Worm (Caenorhabditis elegans) whole organism, L4 larva: ENCODE data around the gene W02G9.3.

Experiments
- F26F4.8 ChIP-seq: fragments of 200-800 bp; sonication (Bioruptor generic); conservative IDR thresholded peaks from 2 replicates; pipeline ENCODE4 v1.3.6; 2022; ENCODE audit warnings: missing genetic modification characterization, missing compliant biosample characterization
- ZK546.5 ChIP-seq, 2 experiments: sonication (generic microtip); optimal IDR thresholded peaks; 2 replicates each; lab custom pipeline; 2017; ENCODE audit warnings: missing biosample characterization in 2 of 2, missing genetic modification characterization in 2 of 2
- aly-2 ChIP-seq: sonication (generic microtip); optimal IDR thresholded peaks from 2 replicates; lab custom pipeline; 2018; ENCODE audit warnings: missing biosample characterization, missing genetic modification characterization
- arid-1 ChIP-seq: fragments of 200-800 bp; sonication (Bioruptor generic); conservative IDR thresholded peaks from 2 replicates; pipeline ENCODE4 v1.3.6; 2022; ENCODE audit warnings: missing genetic modification reagents, missing genetic modification characterization, missing compliant biosample characterization
- ceh-20 ChIP-seq: fragments of 200-800 bp; sonication (Bioruptor generic); IDR thresholded peaks from 2 replicates; pipeline ENCODE4 v1.3.6; 2022; ENCODE audit warnings: missing genetic modification reagents, missing genetic modification characterization, missing compliant biosample characterization
- ceh-82 ChIP-seq: sonication (generic microtip); optimal IDR thresholded peaks from 2 replicates; lab custom pipeline; 2017; ENCODE audit warnings: missing biosample characterization, missing genetic modification characterization
- ces-1 ChIP-seq: fragments of 150-350 bp; sonication (generic microtip); optimal IDR thresholded peaks from 4 replicates; lab custom pipeline; 2014; ENCODE audit warnings: missing biosample characterization, missing genetic modification reagents, missing genetic modification characterization
- daf-8 ChIP-seq: fragments of 200-800 bp; sonication (Bioruptor generic); IDR thresholded peaks from 2 replicates; pipeline ENCODE4 v1.3.6; 2022; ENCODE audit warnings: missing genetic modification characterization, missing compliant biosample characterization
- dpl-1 ChIP-seq: fragments of 150-350 bp; optimal IDR thresholded peaks from 2 replicates; lab custom pipeline; 2014; ENCODE audit warnings: missing biosample characterization, missing genetic modification reagents, missing genetic modification characterization
- duxl-1 ChIP-seq: sonication (generic microtip); optimal IDR thresholded peaks from 2 replicates; lab custom pipeline; 2016; ENCODE audit warnings: mild to moderate bottlenecking, missing genetic modification characterization, moderate library complexity, missing compliant biosample characterization; ENCODE audit not compliant: poor library complexity
- dve-1 ChIP-seq: sonication (generic microtip); optimal IDR thresholded peaks from 2 replicates; lab custom pipeline; 2017; ENCODE audit warnings: antibody characterized with exemption, mild to moderate bottlenecking, missing genetic modification characterization, missing compliant biosample characterization; ENCODE audit not compliant: insufficient read depth
- egl-27 ChIP-seq: sonication (generic microtip); optimal IDR thresholded peaks from 3 replicates; lab custom pipeline; 2017; ENCODE audit warnings: missing biosample characterization, missing genetic modification reagents, missing genetic modification characterization
- egl-43 ChIP-seq: fragments of 200-800 bp; sonication (Bioruptor generic); IDR thresholded peaks from 2 replicates; pipeline ENCODE4 v1.3.6; 2022; ENCODE audit warnings: missing genetic modification reagents, missing genetic modification characterization, missing compliant biosample characterization
- fkh-10 ChIP-seq: fragments of 150-350 bp; optimal IDR thresholded peaks from 2 replicates; lab custom pipeline; 2014; ENCODE audit warnings: missing biosample characterization, missing genetic modification reagents, missing genetic modification characterization
- hif-1 ChIP-seq, 2 experiments: sonication (generic microtip); optimal IDR thresholded peaks; 2 replicates each; lab custom pipeline; 2016 to 2017; ENCODE audit warnings: missing compliant biosample characterization in 2 of 2, missing genetic modification characterization in 2 of 2, missing genetic modification reagents in 2 of 2, missing genotype in 2 of 2, mild to moderate bottlenecking in 1 of 2
- hlh-30 ChIP-seq: sonication (generic microtip); optimal IDR thresholded peaks from 2 replicates; lab custom pipeline; 2017; ENCODE audit warnings: antibody characterized with exemption, mild to moderate bottlenecking, missing genetic modification characterization, missing compliant biosample characterization; ENCODE audit not compliant: insufficient read depth
- jun-1 ChIP-seq: fragments of 150-350 bp; optimal IDR thresholded peaks from 2 replicates; lab custom pipeline; 2014; ENCODE audit warnings: missing biosample characterization, missing genetic modification reagents, missing genetic modification characterization
- lin-39 ChIP-seq: fragments of 150-350 bp; optimal IDR thresholded peaks from 2 replicates; lab custom pipeline; 2014; ENCODE audit warnings: missing biosample characterization, missing genetic modification reagents, missing genetic modification characterization
- lir-3 ChIP-seq: sonication (generic microtip); optimal IDR thresholded peaks from 2 replicates; lab custom pipeline; 2016; ENCODE audit warnings: mild to moderate bottlenecking, missing genetic modification characterization, missing compliant biosample characterization
- madf-5 ChIP-seq, 2 experiments: fragments of 200-800 bp; sonication (Bioruptor generic); IDR thresholded peaks; 2 replicates each; pipeline ENCODE4 v1.3.6; 2022; ENCODE audit warnings: missing compliant biosample characterization in 2 of 2, missing genetic modification characterization in 2 of 2
- madf-9 ChIP-seq: fragments of 200-800 bp; sonication (Bioruptor generic); conservative IDR thresholded peaks from 2 replicates; pipeline ENCODE4 v1.3.6; 2022; ENCODE audit warnings: missing genetic modification reagents, missing genetic modification characterization, missing compliant biosample characterization
- mxl-2 ChIP-seq: fragments of 200-800 bp; sonication (Bioruptor generic); conservative IDR thresholded peaks from 2 replicates; pipeline ENCODE4 v1.3.6; 2022; ENCODE audit warnings: missing genetic modification reagents, missing genetic modification characterization, missing compliant biosample characterization
- nhr-10 ChIP-seq: fragments of 150-350 bp; optimal IDR thresholded peaks from 2 replicates; lab custom pipeline; 2014; ENCODE audit warnings: missing biosample characterization, missing genetic modification characterization
- nhr-11 ChIP-seq: fragments of 150-350 bp; optimal IDR thresholded peaks from 2 replicates; lab custom pipeline; 2014; ENCODE audit warnings: missing biosample characterization, missing genetic modification characterization
- nhr-111 ChIP-seq: fragments of 200-800 bp; sonication (Bioruptor generic); optimal IDR thresholded peaks from 2 replicates; lab custom pipeline; 2018; ENCODE audit warnings: mild to moderate bottlenecking, missing genetic modification characterization, missing compliant biosample characterization
- nhr-237 ChIP-seq: sonication (generic microtip); optimal IDR thresholded peaks from 2 replicates; lab custom pipeline; 2017; ENCODE audit warnings: missing biosample characterization, missing genetic modification characterization
- nhr-48 ChIP-seq: sonication (generic microtip); optimal IDR thresholded peaks from 2 replicates; lab custom pipeline; 2016; ENCODE audit warnings: mild to moderate bottlenecking, missing genetic modification characterization, missing compliant biosample characterization
- nhr-6 ChIP-seq: fragments of 150-350 bp; optimal IDR thresholded peaks from 2 replicates; lab custom pipeline; 2014; ENCODE audit warnings: missing biosample characterization, missing genetic modification characterization
- nhr-76 ChIP-seq: fragments of 150-350 bp; optimal IDR thresholded peaks from 2 replicates; lab custom pipeline; 2014; ENCODE audit warnings: missing biosample characterization, missing genetic modification characterization
- set-16 ChIP-seq: fragments of 200-800 bp; sonication (Bioruptor generic); IDR thresholded peaks from 2 replicates; pipeline ENCODE4 v1.3.6; 2022; ENCODE audit warnings: missing genetic modification reagents, missing genetic modification characterization, missing compliant biosample characterization
- skn-1 ChIP-seq: fragments of 150-350 bp; optimal IDR thresholded peaks from 2 replicates; lab custom pipeline; 2014; ENCODE audit warnings: missing biosample characterization, missing genetic modification characterization
- snpc-4 ChIP-seq: fragments of 150-350 bp; optimal IDR thresholded peaks from 2 replicates; lab custom pipeline; 2014; ENCODE audit warnings: missing biosample characterization, missing genetic modification characterization
- spr-1 ChIP-seq: sonication (generic microtip); optimal IDR thresholded peaks from 2 replicates; lab custom pipeline; 2016; ENCODE audit warnings: mild to moderate bottlenecking, missing genetic modification characterization, missing compliant biosample characterization
- unc-130 ChIP-seq: sonication (generic microtip); optimal IDR thresholded peaks from 2 replicates; lab custom pipeline; 2016; ENCODE audit warnings: missing genetic modification reagents, missing genetic modification characterization, missing compliant biosample characterization
- zag-1 ChIP-seq: fragments of 150-350 bp; optimal IDR thresholded peaks from 2 replicates; lab custom pipeline; 2014; ENCODE audit warnings: missing biosample characterization, missing genetic modification characterization
- zfp-3 ChIP-seq: fragments of 200-800 bp; sonication (Bioruptor generic); conservative IDR thresholded peaks from 2 replicates; pipeline ENCODE4 v1.3.6; 2022; ENCODE audit warnings: missing genetic modification reagents, missing genetic modification characterization, missing compliant biosample characterization

The W02G9.3 gene

ce11 chrV:2713532-2713931 is 40.7 kb downstream of the W02G9.3 start, which contains the start of gene srt-28:
TSS of gene srt-28 (minus strand) at chrV:2713632.
- TF ChIP-seq unc-130 (GFP tag; lab: Kevin White, UChicago) (no peak), dve-1 (tag; lab: Kevin White, UChicago) (no peak), skn-1 (no peak), lin-39 (no peak), madf-9 (no peak), hlh-30 (tag; lab: Kevin White, UChicago) (no peak), nhr-6 (tag; lab: Kevin White, UChicago) (no peak), zfp-3 (GFP tag; lab: Robert Waterston, UW) (no peak), fkh-10 (GFP tag; lab: Kevin White, UChicago) (no peak), egl-43 (GFP tag; lab: Robert Waterston, UW) (no peak), ZK546.5 (tag; optimal IDR thresholded peaks at IDR 0.05; lab: Kevin White, UChicago) (no peak), jun-1 (tag; lab: Kevin White, UChicago) (no peak), nhr-48 (tag; lab: Kevin White, UChicago) (no peak), spr-1 (no peak), nhr-10 (tag; lab: Kevin White, UChicago) (no peak), duxl-1 (tag; lab: Kevin White, UChicago) (no peak)

ce11 chrV:2716933-2717332 is 44.1 kb downstream of the W02G9.3 start:
- TF ChIP-seq nhr-11 (tag; lab: Kevin White, UChicago) (no peak), nhr-111 (GFP tag; lab: Kevin White, UChicago) (no peak), ces-1 (GFP tag; lab: Kevin White, UChicago) (no peak), snpc-4 (tag; lab: Kevin White, UChicago) (no peak), hlh-30 (tag; lab: Kevin White, UChicago) (no peak), set-16 (GFP tag; lab: Robert Waterston, UW) (peak; percentile 80), zag-1 (tag; lab: Kevin White, UChicago) (no peak), F26F4.8 (no peak), hif-1 (tag; optimal IDR thresholded peaks at IDR 0.05; lab: Kevin White, UChicago) (no peak)

ce11 chrV:2718688-2719185 is 46.0 kb downstream of the W02G9.3 start, which contains the start of gene srt-29:
TSS of gene srt-29 (minus strand) at chrV:2719135.
- TF ChIP-seq aly-2 (tag; lab: Kevin White, UChicago) (no peak), daf-8 (no peak), nhr-76 (tag; lab: Kevin White, UChicago) (no peak), dpl-1 (GFP tag; lab: Kevin White, UChicago) (no peak), mxl-2 (0 out of 2 replicates have a peak, but pooled peaks have one; percentile 15), egl-43 (GFP tag; lab: Robert Waterston, UW) (peak; percentile 55; the same call in 1 of the 2 replicates), egl-27 (tag; lab: Kevin White, UChicago) (no peak), set-16 (GFP tag; lab: Robert Waterston, UW) (peak; percentile 93), nhr-237 (no peak)

ce11 chrV:2720763-2721162 is 48.0 kb downstream of the W02G9.3 start, which contains the start of gene srt-27:
TSS of gene srt-27 (minus strand) at chrV:2720863.
- TF ChIP-seq skn-1 (no peak), ceh-20 (GFP tag; lab: Robert Waterston, UW) (no peak), spr-1 (no peak), arid-1 (no peak), madf-5 (GFP tag; IDR thresholded peaks at IDR 0.05; lab: Robert Waterston, UW) (no peak), unc-130 (GFP tag; lab: Kevin White, UChicago) (no peak), lir-3 (no peak), ceh-82 (tag; lab: Kevin White, UChicago) (no peak)
